Worm (Caenorhabditis elegans) whole organism, young adult: ENCODE data around the gene W10D9.3.

Source experiments
- B0035.1 ChIP-seq: sonication (generic microtip); optimal IDR thresholded peaks from 2 replicates; lab custom pipeline; 2016; ENCODE audit warnings: missing genetic modification characterization, mild to moderate bottlenecking, missing compliant biosample characterization, missing genotype, missing genetic modification reagents
- C06A6.2 ChIP-seq: fragments of 200-800 bp; sonication (Bioruptor generic); conservative IDR thresholded peaks from 2 replicates; pipeline ENCODE4 v1.3.6; 2022; ENCODE audit warnings: missing genetic modification characterization, missing compliant biosample characterization
- K11D2.4 ChIP-seq: fragments of 200-800 bp; sonication (Bioruptor generic); IDR thresholded peaks from 2 replicates; pipeline ENCODE4 v1.3.6; 2022; ENCODE audit warnings: missing genetic modification reagents, missing genetic modification characterization, missing compliant biosample characterization
- ama-1 ChIP-seq, 3 experiments: fragments of 150-350 bp in 1 of 3; sonication (generic microtip) in 2 of 3; optimal IDR thresholded peaks; 2 replicates each; lab custom pipeline; 2014 to 2018; ENCODE audit warnings: missing biosample characterization in 2 of 3, missing genetic modification characterization in 2 of 3, missing genetic modification reagents in 2 of 3
- dpff-1 ChIP-seq: sonication (generic microtip); optimal IDR thresholded peaks from 2 replicates; lab custom pipeline; 2017; ENCODE audit warnings: mild to moderate bottlenecking, missing genetic modification characterization, missing compliant biosample characterization
- dpl-1 ChIP-seq: fragments of 150-350 bp; optimal IDR thresholded peaks from 2 replicates; lab custom pipeline; 2014; ENCODE audit warnings: missing biosample characterization, missing genetic modification reagents, missing genetic modification characterization
- gei-17 ChIP-seq: fragments of 200-800 bp; sonication (Bioruptor generic); optimal IDR thresholded peaks from 2 replicates; lab custom pipeline; 2018; ENCODE audit warnings: mild to moderate bottlenecking, missing genetic modification characterization, missing compliant biosample characterization
- hsf-1 ChIP-seq: fragments of 200-800 bp; sonication (Bioruptor generic); IDR thresholded peaks from 2 replicates; pipeline ENCODE4 v1.3.6; 2022; ENCODE audit warnings: missing genetic modification reagents, missing genetic modification characterization, missing compliant biosample characterization
- lag-1 ChIP-seq: fragments of 200-800 bp; sonication (Bioruptor generic); IDR thresholded peaks from 2 replicates; pipeline ENCODE4 v1.3.6; 2022; ENCODE audit warnings: missing genetic modification reagents, missing genetic modification characterization, missing compliant biosample characterization
- let-607 ChIP-seq, 2 experiments: fragments of 200-800 bp in 1 of 2; sonication (Bioruptor generic) in 1 of 2; sonication (generic microtip) in 1 of 2; optimal IDR thresholded peaks; 2 replicates each; lab custom pipeline; 2016 to 2018; ENCODE audit warnings: mild to moderate bottlenecking in 2 of 2, missing compliant biosample characterization in 2 of 2, missing genetic modification characterization in 2 of 2, moderate library complexity in 2 of 2, missing genotype in 1 of 2
- pha-4 ChIP-seq: fragments of 150-350 bp; sonication (generic microtip); optimal IDR thresholded peaks from 2 replicates; lab custom pipeline; 2014; ENCODE audit warnings: missing biosample characterization, missing genetic modification reagents, missing genetic modification characterization
- repo-1 ChIP-seq: sonication (generic microtip); optimal IDR thresholded peaks from 2 replicates; lab custom pipeline; 2017; ENCODE audit warnings: mild to moderate bottlenecking, missing genetic modification characterization, missing compliant biosample characterization
- snpc-1.3 ChIP-seq: sonication (generic microtip); optimal IDR thresholded peaks from 2 replicates; lab custom pipeline; 2017; ENCODE audit warnings: missing genetic modification characterization, mild to moderate bottlenecking, missing compliant biosample characterization, antibody characterized with exemption, moderate library complexity, missing genotype, missing genetic modification reagents; ENCODE audit not compliant: insufficient read depth
- unc-130 ChIP-seq: sonication (generic microtip); optimal IDR thresholded peaks from 2 replicates; lab custom pipeline; 2016; ENCODE audit warnings: missing genetic modification reagents, missing genetic modification characterization, missing compliant biosample characterization

DNA sequence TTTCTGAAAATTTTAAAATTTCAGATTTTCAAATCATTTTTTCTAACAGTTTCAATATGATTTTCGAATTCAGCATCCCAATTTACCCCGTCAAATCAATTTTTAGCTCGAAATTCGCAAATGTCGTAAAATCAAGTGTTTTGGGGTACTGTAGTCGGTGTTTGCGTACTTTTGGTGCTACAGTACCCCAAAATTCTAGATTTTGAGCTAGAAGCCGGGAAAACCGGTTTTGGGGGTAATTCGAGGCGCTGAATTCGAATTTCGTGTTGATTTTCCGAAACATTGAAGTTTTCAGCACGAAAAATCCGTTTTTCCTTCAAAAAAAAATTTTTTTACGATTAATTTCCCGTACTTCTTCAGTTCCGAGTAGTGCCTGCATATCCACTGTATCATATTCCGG is 4.4 kb downstream of the W10D9.3 start:
- TF ChIP-seq ama-1 (optimal IDR thresholded peaks at IDR 0.05; lab: Kevin White, UChicago) (no peak), ama-1 (GFP tag; optimal IDR thresholded peaks at IDR 0.05; lab: Kevin White, UChicago) (no peak), snpc-1.3 (tag; lab: Kevin White, UChicago) (no peak), B0035.1 (tag; lab: Kevin White, UChicago) (no peak), dpl-1 (GFP tag; lab: Kevin White, UChicago) (no peak), pha-4 (tag; lab: Kevin White, UChicago) (no peak), lag-1 (GFP tag; lab: Robert Waterston, UW) (no peak), dpff-1 (no peak), K11D2.4 (GFP tag; lab: Robert Waterston, UW) (no peak), gei-17 (GFP tag; lab: Kevin White, UChicago) (no peak), C06A6.2 (GFP tag; lab: Robert Waterston, UW) (no peak), repo-1 (tag; lab: Kevin White, UChicago) (no peak), unc-130 (GFP tag; lab: Kevin White, UChicago) (no peak), hsf-1 (GFP tag; lab: Robert Waterston, UW) (no peak), let-607 (tag; optimal IDR thresholded peaks at IDR 0.05; lab: Kevin White, UChicago) (no peak)
